Worm (Caenorhabditis elegans): ENCODE measurements around the gene lec-10.

Gene lec-10

ce11 chrV:6441613-6442012 is 47.3 kb downstream of the lec-10 start, which contains the start of gene T05H4.15:
Gene T05H4.15 (minus strand): TSS chrV:6441713.
- TF ChIP-seq Y55F3AM.14 (GFP tag; optimal IDR thresholded peaks at IDR 0.05) (no peak), nhr-10 (tag; optimal IDR thresholded peaks at IDR 0.05) (no peak), nhr-77 (tag; optimal IDR thresholded peaks at IDR 0.05) (no peak)

DNA sequence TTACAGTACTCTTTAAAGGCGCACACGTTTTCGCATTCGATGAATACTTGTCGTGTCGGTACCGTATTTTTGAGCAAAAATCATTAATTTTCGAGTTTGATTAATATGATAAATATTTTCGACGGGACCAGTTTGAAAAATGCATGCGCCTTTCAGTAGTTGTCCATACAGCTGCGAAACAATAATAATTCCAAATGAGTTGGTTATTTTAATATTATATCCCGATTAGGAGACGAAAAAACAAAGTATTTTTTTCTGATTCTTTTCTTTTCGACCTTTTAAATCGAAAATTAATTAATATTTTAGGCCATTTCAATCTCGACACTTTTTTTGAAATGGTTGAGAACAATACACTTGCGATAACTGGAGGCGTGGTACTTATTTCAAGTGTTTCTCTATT is 50.3 kb downstream of the lec-10 start, which contains the start of gene T05H4.4:
TSS of gene T05H4.4 (plus strand) at position 301 of the 400 bp plus-strand sequence.
- TF ChIP-seq lin-39 (tag; optimal IDR thresholded peaks at IDR 0.05), result no peak
- no peak for TF ChIP-seq ztf-4 (tag; optimal IDR thresholded peaks at IDR 0.05)
- TF ChIP-seq zag-1 (tag; optimal IDR thresholded peaks at IDR 0.05), result no peak
- no peak for TF ChIP-seq ceh-82 (tag; optimal IDR thresholded peaks at IDR 0.05)
- no peak for TF ChIP-seq elt-1 (tag; optimal IDR thresholded peaks at IDR 0.05)
- TF ChIP-seq mdl-1 (tag; optimal IDR thresholded peaks at IDR 0.05), result no peak
- no peak for TF ChIP-seq nhr-23 (tag; optimal IDR thresholded peaks at IDR 0.05)
- no peak for TF ChIP-seq snpc-4 (tag; optimal IDR thresholded peaks at IDR 0.05)
- no peak for TF ChIP-seq sma-3 (GFP tag; optimal IDR thresholded peaks at IDR 0.05)
- no peak for TF ChIP-seq R02D3.7 (tag; optimal IDR thresholded peaks at IDR 0.05)
